Worm (Caenorhabditis elegans): ENCODE results near the gene B0252.1.

B0252.1 gene

ce11 chrII:6968191-6968675 lies 48.8 kb downstream of the B0252.1 start (continued):
- TF ChIP-seq C17E4.6 (GFP tag; IDR thresholded peaks at IDR 0.05) (peak; percentile 74), lsy-27 (tag; optimal IDR thresholded peaks at IDR 0.05; ENCODE audit: borderline replicate concordance, insufficient read depth) (no peak), xnd-1 (tag; optimal IDR thresholded peaks at IDR 0.05) (peak; percentile 55), Y95B8A.8 (GFP tag; IDR thresholded peaks at IDR 0.05) (peak; percentile 81), ceh-100 (GFP tag; IDR thresholded peaks at IDR 0.05) (peak; percentile 77), attf-6 (GFP tag; IDR thresholded peaks at IDR 0.05) (peak; percentile 92), hlh-26 (GFP tag; conservative IDR thresholded peaks at IDR 0.05) (no peak), ccch-3 (GFP tag; optimal IDR thresholded peaks at IDR 0.05) (no peak), lir-1 (GFP tag; conservative IDR thresholded peaks at IDR 0.05) (peak; percentile 65), nhr-90 (tag; optimal IDR thresholded peaks at IDR 0.05) (peak; percentile 41), cebp-1 (GFP tag; IDR thresholded peaks at IDR 0.05) (no peak), cebp-1 (tag; optimal IDR thresholded peaks at IDR 0.05) (peak; percentile 62), K11D2.4 (GFP tag; IDR thresholded peaks at IDR 0.05) (peak; percentile 57; the same call in 1 of the 2 replicates), C06A6.2 (GFP tag; conservative IDR thresholded peaks at IDR 0.05) (peak; percentile 67), F37B4.10 (GFP tag; IDR thresholded peaks at IDR 0.05) (no peak), chd-7 (tag; optimal IDR thresholded peaks at IDR 0.05) (peak; percentile 68), aptf-2 (GFP tag; conservative IDR thresholded peaks at IDR 0.05) (0 out of 2 replicates have a peak, but pooled peaks have one; percentile 43), F57C9.4 (tag; optimal IDR thresholded peaks at IDR 0.05) (no peak), attf-3 (GFP tag; conservative IDR thresholded peaks at IDR 0.05) (peak; percentile 83), F49E8.2 (tag; optimal IDR thresholded peaks at IDR 0.05; ENCODE audit: insufficient read depth) (peak; percentile 85), madf-10 (tag; optimal IDR thresholded peaks at IDR 0.05) (peak; percentile 42), F55B11.4 (tag; optimal IDR thresholded peaks at IDR 0.05; ENCODE audit: borderline replicate concordance, insufficient read depth) (no peak), gei-17 (GFP tag; optimal IDR thresholded peaks at IDR 0.05) (peak; percentile 38), B0019.2 (GFP tag; conservative IDR thresholded peaks at IDR 0.05) (peak; percentile 85), T26A5.8 (tag; optimal IDR thresholded peaks at IDR 0.05) (peak; percentile 49), lag-1 (GFP tag; IDR thresholded peaks at IDR 0.05) (no peak), ets-4 (GFP tag; optimal IDR thresholded peaks at IDR 0.05) (no peak), somi-1 (GFP tag; optimal IDR thresholded peaks at IDR 0.05) (no peak), ztf-28 (GFP tag; IDR thresholded peaks at IDR 0.05) (peak; percentile 68; the same call in 1 of the 2 replicates), ztf-3 (GFP tag; optimal IDR thresholded peaks at IDR 0.05) (peak; percentile 9), ztf-18 (tag; optimal IDR thresholded peaks at IDR 0.05) (peak; percentile 70), pbrm-1 (GFP tag; IDR thresholded peaks at IDR 0.05) (peak; percentile 93), K12H6.12 (tag; optimal IDR thresholded peaks at IDR 0.05) (peak; percentile 39), mxl-1 (tag; optimal IDR thresholded peaks at IDR 0.05) (no peak), madf-8 (GFP tag; conservative IDR thresholded peaks at IDR 0.05) (peak; percentile 67), egl-18 (GFP tag; IDR thresholded peaks at IDR 0.05) (0 out of 2 replicates have a peak, but pooled peaks have one; percentile 53), attf-5 (GFP tag; optimal IDR thresholded peaks at IDR 0.05) (peak; percentile 63), repo-1 (tag; optimal IDR thresholded peaks at IDR 0.05) (peak; percentile 88), ekl-4 (GFP tag; IDR thresholded peaks at IDR 0.05) (peak; percentile 93), snpc-1.3 (tag; optimal IDR thresholded peaks at IDR 0.05; ENCODE audit: insufficient read depth) (peak; percentile 70), lin-40 (tag; optimal IDR thresholded peaks at IDR 0.05) (peak; percentile 57), mel-28 (tag; optimal IDR thresholded peaks at IDR 0.05; ENCODE audit: borderline replicate concordance) (peak; percentile 4), nfyb-1 (GFP tag; IDR thresholded peaks at IDR 0.05) (peak; percentile 93), hlh-12 (tag; optimal IDR thresholded peaks at IDR 0.05) (peak; percentile 29), nhr-120 (GFP tag; IDR thresholded peaks at IDR 0.05) (no peak), madf-3 (GFP tag; IDR thresholded peaks at IDR 0.05) (peak; percentile 68; the same call in 1 of the 2 replicates), sptf-2 (GFP tag; optimal IDR thresholded peaks at IDR 0.05) (peak; percentile 78), madf-6 (GFP tag; IDR thresholded peaks at IDR 0.05) (peak; percentile 88)
